Fruit fly (Drosophila melanogaster): ENCODE data around the gene Pex19.

Gene Pex19

DNA sequence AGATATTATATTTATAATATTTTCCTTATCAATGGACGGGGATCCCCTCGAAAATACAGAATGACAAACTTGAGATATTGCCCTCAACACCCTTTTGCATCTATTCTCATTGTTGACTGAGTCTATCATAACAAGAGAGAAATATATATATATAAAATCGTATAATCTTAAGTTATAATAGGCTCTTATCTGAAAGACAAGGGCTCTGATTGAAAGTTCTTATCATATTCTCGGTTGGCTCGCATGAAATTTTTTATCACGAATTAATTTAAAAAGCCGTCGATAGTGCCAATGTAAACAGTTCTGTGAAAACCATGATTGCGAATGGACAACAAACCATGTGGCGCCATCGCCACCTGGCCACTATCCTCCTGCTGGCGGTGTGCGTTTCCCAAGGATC is 19.2 kb downstream of the Pex19 start, which contains the start of gene Phae2:
Gene Phae2 (plus strand): TSS at position 301 of the 400 bp plus-strand sequence.
- no peak for TF ChIP-seq chn (GFP tag; optimal IDR thresholded peaks at IDR 0.05)
- TF ChIP-seq CG17612 (GFP tag; IDR thresholded peaks at IDR 0.05) = no peak
- no peak for TF ChIP-seq CG6175 (GFP tag; IDR thresholded peaks at IDR 0.05)
- no peak for TF ChIP-seq gsb (GFP tag; IDR thresholded peaks at IDR 0.05)
- TF ChIP-seq zfh1 (GFP tag; IDR thresholded peaks at IDR 0.05) = no peak
- 0 out of 2 replicates have a peak, but pooled peaks have one; percentile 6 for TF ChIP-seq CG42726 (GFP tag; IDR thresholded peaks at IDR 0.05; ENCODE audit: partially characterized antibody)
- no peak for TF ChIP-seq CG1647 (GFP tag; optimal IDR thresholded peaks at IDR 0.05)
- TF ChIP-seq ap (GFP tag; IDR thresholded peaks at IDR 0.05) = no peak
- TF ChIP-seq kah (GFP tag; optimal IDR thresholded peaks at IDR 0.05) = no peak
- no peak for TF ChIP-seq CG2120 (GFP tag; optimal IDR thresholded peaks at IDR 0.05)
- no peak for TF ChIP-seq CG14860 (GFP tag; IDR thresholded peaks at IDR 0.05; ENCODE audit: partially characterized antibody)
- no peak for TF ChIP-seq row (GFP tag; IDR thresholded peaks at IDR 0.05)
- TF ChIP-seq exex (tag; optimal IDR thresholded peaks at IDR 0.05) = peak; percentile 50
- no peak for TF ChIP-seq her (GFP tag; optimal IDR thresholded peaks at IDR 0.05)
- no peak for TF ChIP-seq pho (GFP tag; optimal IDR thresholded peaks at IDR 0.05)

DNA sequence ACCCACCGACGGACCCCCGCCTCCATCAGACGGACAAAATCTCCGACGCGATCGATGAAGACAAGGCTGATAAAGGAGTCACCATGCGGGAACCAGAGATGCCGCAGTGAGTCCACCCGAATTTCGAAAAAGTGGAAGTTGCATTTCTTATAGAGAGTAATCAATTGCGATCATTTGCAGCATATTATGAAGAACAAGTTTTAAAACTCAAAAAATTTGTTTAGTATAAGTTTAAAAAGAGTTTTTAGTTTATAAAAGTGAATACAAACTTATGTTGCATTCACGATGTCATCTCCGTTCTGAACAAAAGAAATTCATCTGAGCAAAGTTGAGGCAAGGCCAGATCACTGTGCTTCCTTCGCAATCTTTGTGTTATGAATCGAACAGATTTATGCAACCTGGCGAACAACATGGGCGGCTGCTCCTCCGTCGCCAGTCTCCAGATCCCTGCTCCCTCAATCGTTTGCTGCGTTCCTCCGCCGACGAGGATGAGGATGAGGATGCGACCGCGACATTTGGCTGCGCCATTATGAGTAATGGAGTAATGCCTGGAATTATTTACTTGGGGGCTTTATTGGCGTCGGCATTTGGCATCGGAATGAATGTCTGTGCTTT is 21.4 kb downstream of the Pex19 start:
- TF ChIP-seq fd102C (GFP tag; optimal IDR thresholded peaks at IDR 0.05) = no peak
- peak; percentile 14 for TF ChIP-seq corto (GFP tag; optimal IDR thresholded peaks at IDR 0.05)

DNA sequence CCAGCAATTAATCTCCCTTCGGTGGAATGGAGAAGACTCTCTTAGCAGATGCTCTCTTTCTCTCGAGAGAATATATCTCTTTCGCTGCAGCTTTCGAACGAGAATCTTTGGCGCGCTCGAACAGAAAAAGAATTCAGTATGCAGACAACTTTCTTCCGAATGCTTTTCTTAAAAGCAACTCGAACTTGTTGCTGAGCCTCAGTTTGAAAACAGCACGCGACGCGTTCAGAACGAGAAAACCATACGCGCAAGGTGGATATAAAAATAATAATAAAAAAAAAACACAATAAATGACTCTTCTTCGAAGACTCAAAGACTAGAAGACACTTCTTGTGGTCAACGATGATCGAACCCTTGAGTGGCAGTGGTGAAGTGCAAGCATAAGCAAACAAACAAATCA is 22.5 kb downstream of the Pex19 start, which contains the start of gene CG17211:
Gene CG17211 (plus strand): TSS at position 202 of the 400 bp plus-strand sequence.
- TF ChIP-seq CG6765 (GFP tag; optimal IDR thresholded peaks at IDR 0.05) = no peak
- peak in 1 of 2 experiments; percentile 17 for TF ChIP-seq Trl (optimal IDR thresholded peaks at IDR 0.05)
- no peak for TF ChIP-seq Trl (GFP tag; optimal IDR thresholded peaks at IDR 0.05)
- TF ChIP-seq CG5180 (GFP tag; optimal IDR thresholded peaks at IDR 0.05) = peak; percentile 92
- no peak for TF ChIP-seq cwo (GFP tag; optimal IDR thresholded peaks at IDR 0.05)
- TF ChIP-seq sens (GFP tag) = peak; percentile 29

DNA sequence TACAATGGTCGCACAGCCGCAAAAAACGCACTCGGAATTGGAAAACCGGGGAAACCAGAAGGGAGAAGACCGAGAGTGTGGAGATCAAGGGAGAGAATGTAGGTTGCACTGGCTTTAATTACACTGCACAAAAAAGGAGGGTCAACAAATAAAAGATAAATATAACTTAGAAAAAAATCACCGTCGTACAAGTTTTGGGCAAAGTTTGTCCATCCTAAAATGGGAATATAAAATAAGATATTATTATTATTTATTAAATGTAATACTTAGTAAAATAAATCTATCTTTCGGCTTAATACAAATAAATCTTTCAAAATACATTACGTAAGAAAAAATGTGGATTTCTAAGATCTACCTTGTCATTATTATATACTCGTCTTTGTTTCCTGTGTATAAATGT is 24.2 kb downstream of the Pex19 start:
- TF ChIP-seq CG10147 (GFP tag; optimal IDR thresholded peaks at IDR 0.05) (no peak), Mrtf (GFP tag; IDR thresholded peaks at IDR 0.05) (no peak), bsh (GFP tag; optimal IDR thresholded peaks at IDR 0.05) (peak in 1 of 2 experiments; percentile 12), phol (tag; optimal IDR thresholded peaks at IDR 0.05) (peak; percentile 44), CG12744 (GFP tag; optimal IDR thresholded peaks at IDR 0.05) (no peak), CG17829 (tag; optimal IDR thresholded peaks at IDR 0.05) (peak; percentile 13), CG34224 (GFP tag; IDR thresholded peaks at IDR 0.05; ENCODE audit: partially characterized antibody) (no peak), Jarid2 (GFP tag; optimal IDR thresholded peaks at IDR 0.05) (no peak), corto (GFP tag; optimal IDR thresholded peaks at IDR 0.05) (no peak), CG14710 (tag; optimal IDR thresholded peaks at IDR 0.05) (peak; percentile 33), CG4854 (GFP tag; optimal IDR thresholded peaks at IDR 0.05) (no peak), CG14860 (GFP tag; IDR thresholded peaks at IDR 0.05; ENCODE audit: partially characterized antibody) (no peak), CG1832 (GFP tag; optimal IDR thresholded peaks at IDR 0.05) (no peak), mam (GFP tag; optimal IDR thresholded peaks at IDR 0.05) (no peak), pan (optimal IDR thresholded peaks at IDR 0.05) (no peak), pan (GFP tag; optimal IDR thresholded peaks at IDR 0.05 in 1 of 2, IDR thresholded peaks at IDR 0.05 in 1 of 2) (no peak), CG18011 (GFP tag; optimal IDR thresholded peaks at IDR 0.05) (no peak), CG2712 (tag; optimal IDR thresholded peaks at IDR 0.05) (peak; percentile 61), CG11504 (tag; optimal IDR thresholded peaks at IDR 0.05) (peak; percentile 16), CG10267 (tag; optimal IDR thresholded peaks at IDR 0.05) (peak; percentile 25), Ada2b (GFP tag; IDR thresholded peaks at IDR 0.05) (no peak), CG1233 (GFP tag; optimal IDR thresholded peaks at IDR 0.05) (no peak), D (optimal IDR thresholded peaks at IDR 0.05) (no peak), D (GFP tag; optimal IDR thresholded peaks at IDR 0.05) (no peak), H15 (GFP tag; IDR thresholded peaks at IDR 0.05) (no peak)

Measured in whole organism, embryonic.